Fruit fly (Drosophila melanogaster) whole organism, embryonic: Measurements from ENCODE around the gene CG31525.

ENCODE experiments used
- Bdp1 ChIP-seq: fragments of 200-800 bp; sonication (Bioruptor generic); optimal IDR thresholded peaks from 3 replicates; lab custom pipeline; 2016; ENCODE audit warnings: missing biosample characterization, missing genetic modification characterization
- Bgb ChIP-seq: fragments of 200-800 bp; sonication (Bioruptor generic); IDR thresholded peaks from 2 replicates; pipeline ENCODE4 v1.3.6; 2022; ENCODE audit warnings: missing biosample characterization, missing genetic modification characterization; ENCODE audit not compliant: partially characterized antibody
- CG12104 ChIP-seq: fragments of 200-800 bp; sonication (Bioruptor generic); optimal IDR thresholded peaks from 3 replicates; lab custom pipeline; 2016; ENCODE audit warnings: missing biosample characterization, missing genetic modification characterization
- CG1602 ChIP-seq: fragments of 200-800 bp; sonication (Bioruptor generic); optimal IDR thresholded peaks from 3 replicates; lab custom pipeline; 2016; ENCODE audit warnings: missing biosample characterization, missing genetic modification characterization
- CG1603 ChIP-seq: fragments of 200-800 bp; sonication (Bioruptor generic); optimal IDR thresholded peaks from 2 replicates; lab custom pipeline; 2019; ENCODE audit warnings: missing biosample characterization, mild to moderate bottlenecking, missing genetic modification characterization, moderate library complexity
- CG16863 ChIP-seq: fragments of 200-800 bp; sonication (Bioruptor generic); optimal IDR thresholded peaks from 3 replicates; lab custom pipeline; 2016; ENCODE audit warnings: missing biosample characterization, missing genetic modification characterization
- CG17328 ChIP-seq: fragments of 200-800 bp; sonication (Bioruptor generic); IDR thresholded peaks from 2 replicates; pipeline ENCODE4 v1.3.6; 2022; ENCODE audit warnings: missing biosample characterization, missing genetic modification characterization
- CG17612 ChIP-seq: fragments of 200-800 bp; sonication (Bioruptor generic); IDR thresholded peaks from 2 replicates; pipeline ENCODE4 v1.3.6; 2022; ENCODE audit warnings: missing biosample characterization, missing genetic modification characterization
- CG2202 ChIP-seq: fragments of 200-800 bp; sonication (Bioruptor generic); optimal IDR thresholded peaks from 2 replicates; lab custom pipeline; 2018; ENCODE audit warnings: missing biosample characterization, mild to moderate bottlenecking, missing genetic modification characterization
- CG30431 ChIP-seq: fragments of 200-800 bp; sonication (Bioruptor generic); optimal IDR thresholded peaks from 2 replicates; lab custom pipeline; 2017; ENCODE audit warnings: missing biosample characterization, missing genetic modification characterization
- CG3163 ChIP-seq: fragments of 200-800 bp; sonication (Bioruptor generic); optimal IDR thresholded peaks from 3 replicates; lab custom pipeline; 2016; ENCODE audit warnings: missing biosample characterization, missing genetic modification characterization
- CG32532 ChIP-seq: fragments of 200-800 bp; sonication (Bioruptor generic); IDR thresholded peaks from 2 replicates; pipeline ENCODE4 v1.3.6; 2022; ENCODE audit warnings: missing biosample characterization, missing genetic modification characterization
- CG3407 ChIP-seq: fragments of 200-800 bp; sonication (Bioruptor generic); optimal IDR thresholded peaks from 2 replicates; lab custom pipeline; 2018; ENCODE audit warnings: missing biosample characterization, mild to moderate bottlenecking, missing genetic modification characterization
- CG3995 ChIP-seq: fragments of 200-800 bp; sonication (Bioruptor generic); optimal IDR thresholded peaks from 3 replicates; lab custom pipeline; 2016; ENCODE audit warnings: missing biosample characterization, missing genetic modification characterization
- CG7372 ChIP-seq: fragments of 200-800 bp; sonication (Bioruptor generic); IDR thresholded peaks from 2 replicates; pipeline ENCODE4 v1.3.6; 2022; ENCODE audit warnings: missing biosample characterization, missing genetic modification characterization
- CTCF ChIP-seq: fragments of 200-800 bp; sonication (Bioruptor generic); optimal IDR thresholded peaks from 2 replicates; lab custom pipeline; 2017; ENCODE audit warnings: missing biosample characterization, mild to moderate bottlenecking, missing genetic modification characterization, moderate library complexity
- CoRest ChIP-seq: fragments of 200-800 bp; sonication (Bioruptor generic); optimal IDR thresholded peaks from 3 replicates; lab custom pipeline; 2018; ENCODE audit warnings: missing biosample characterization, mild to moderate bottlenecking, missing genetic modification characterization, moderate library complexity
- Doc2 ChIP-seq: fragments of 200-800 bp; sonication (Bioruptor generic); IDR thresholded peaks from 2 replicates; pipeline ENCODE4 v1.3.6; 2022; ENCODE audit warnings: missing biosample characterization, missing genetic modification characterization
- GATAe ChIP-seq: fragments of 200-800 bp; sonication (Bioruptor generic); conservative IDR thresholded peaks from 2 replicates; pipeline ENCODE4 v1.3.6; 2022; ENCODE audit warnings: missing biosample characterization, missing genetic modification characterization
- H15 ChIP-seq: fragments of 200-800 bp; sonication (Bioruptor generic); IDR thresholded peaks from 3 replicates; pipeline ENCODE4 v1.3.6; 2022; ENCODE audit warnings: missing biosample characterization, missing genetic modification characterization
- Hand ChIP-seq: fragments of 200-800 bp; sonication (Bioruptor generic); optimal IDR thresholded peaks from 2 replicates; lab custom pipeline; 2017; ENCODE audit warnings: mild to moderate bottlenecking, missing biosample characterization, missing genetic modification reagents, missing genetic modification characterization
- Hmr ChIP-seq: fragments of 200-800 bp; sonication (Bioruptor generic); optimal IDR thresholded peaks from 3 replicates; lab custom pipeline; 2017; ENCODE audit warnings: mild to moderate bottlenecking, missing biosample characterization, missing genetic modification reagents, missing genetic modification characterization
- Jarid2 ChIP-seq: fragments of 200-800 bp; sonication (Bioruptor generic); optimal IDR thresholded peaks from 3 replicates; lab custom pipeline; 2017; ENCODE audit warnings: mild to moderate bottlenecking, missing biosample characterization, missing genetic modification reagents, missing genetic modification characterization
- Lhr ChIP-seq: fragments of 200-800 bp; sonication (Bioruptor generic); optimal IDR thresholded peaks from 3 replicates; lab custom pipeline; 2017; ENCODE audit warnings: mild to moderate bottlenecking, missing biosample characterization, missing genetic modification reagents, missing genetic modification characterization
- Meics ChIP-seq: fragments of 200-800 bp; sonication (Bioruptor generic); optimal IDR thresholded peaks from 2 replicates; lab custom pipeline; 2017; ENCODE audit warnings: missing biosample characterization, mild to moderate bottlenecking, missing genetic modification characterization
- Nf-YA ChIP-seq: fragments of 200-800 bp; sonication (Bioruptor generic); IDR thresholded peaks from 2 replicates; pipeline ENCODE4 v1.3.6; 2022; ENCODE audit warnings: missing biosample characterization, missing genetic modification characterization
- NfI ChIP-seq: fragments of 200-800 bp; sonication (Bioruptor generic); optimal IDR thresholded peaks from 3 replicates; lab custom pipeline; 2018; ENCODE audit warnings: missing biosample characterization, mild to moderate bottlenecking, missing genetic modification characterization, moderate library complexity
- Rfx ChIP-seq: fragments of 200-800 bp; sonication (Bioruptor generic); IDR thresholded peaks from 2 replicates; pipeline ENCODE4 v1.3.6; 2022; ENCODE audit warnings: missing biosample characterization, missing genetic modification characterization
- TFAM ChIP-seq: fragments of 200-800 bp; sonication (Bioruptor generic); optimal IDR thresholded peaks from 2 replicates; lab custom pipeline; 2017; ENCODE audit warnings: missing biosample characterization, missing genetic modification characterization, inconsistent platforms
- Vsx1 ChIP-seq: fragments of 200-800 bp; sonication (Bioruptor generic); optimal IDR thresholded peaks from 2 replicates; lab custom pipeline; 2017; ENCODE audit warnings: missing biosample characterization, mild to moderate bottlenecking, missing genetic modification characterization, missing genetic modification reagents
- Xrp1 ChIP-seq: fragments of 200-800 bp; sonication (Bioruptor generic); IDR thresholded peaks from 2 replicates; pipeline ENCODE4 v1.3.6; 2022; ENCODE audit warnings: missing biosample characterization, missing genetic modification characterization
- az2 ChIP-seq: fragments of 200-800 bp; sonication (Bioruptor generic); optimal IDR thresholded peaks from 3 replicates; lab custom pipeline; 2016; ENCODE audit warnings: missing biosample characterization, missing genetic modification characterization
- cato ChIP-seq: fragments of 200-800 bp; sonication (Bioruptor generic); optimal IDR thresholded peaks from 2 replicates; lab custom pipeline; 2016; ENCODE audit warnings: missing biosample characterization, missing genetic modification characterization, borderline replicate concordance
- ci ChIP-seq: fragments of 200-800 bp; sonication (Bioruptor generic); IDR thresholded peaks from 3 replicates; pipeline ENCODE4 v1.3.6; 2022; ENCODE audit warnings: missing biosample characterization, missing genetic modification characterization
- corto ChIP-seq: fragments of 200-800 bp; sonication (Bioruptor generic); optimal IDR thresholded peaks from 2 replicates; lab custom pipeline; 2016; ENCODE audit warnings: missing biosample characterization, mild to moderate bottlenecking, missing genetic modification characterization, moderate library complexity
- da ChIP-seq: fragments of 200-800 bp; sonication (Bioruptor generic); optimal IDR thresholded peaks from 2 replicates; lab custom pipeline; 2016; ENCODE audit warnings: missing biosample characterization, missing genetic modification characterization
- exex ChIP-seq: fragments of 200-800 bp; sonication (Bioruptor generic); optimal IDR thresholded peaks from 4 replicates; lab custom pipeline; 2018; ENCODE audit warnings: missing biosample characterization, mild to moderate bottlenecking, missing genetic modification characterization, moderate library complexity
- fu2 ChIP-seq: fragments of 200-800 bp; sonication (Bioruptor generic); optimal IDR thresholded peaks from 2 replicates; lab custom pipeline; 2016; ENCODE audit warnings: missing biosample characterization, missing genetic modification characterization
- gfzf ChIP-seq: fragments of 200-800 bp; sonication (Bioruptor generic); optimal IDR thresholded peaks from 2 replicates; lab custom pipeline; 2016; ENCODE audit warnings: missing biosample characterization, mild to moderate bottlenecking, missing genetic modification characterization, moderate library complexity
- hb ChIP-seq: fragments of 200-800 bp; sonication (Bioruptor generic); IDR thresholded peaks from 3 replicates; pipeline ENCODE4 v1.3.6; 2022; ENCODE audit warnings: missing biosample characterization, missing genetic modification characterization; ENCODE audit not compliant: partially characterized antibody
- her ChIP-seq: fragments of 200-800 bp; sonication (Bioruptor generic); optimal IDR thresholded peaks from 2 replicates; lab custom pipeline; 2016; ENCODE audit warnings: missing biosample characterization, missing genetic modification characterization
- hkb ChIP-seq, 2 experiments: fragments of 200-800 bp in 1 of 2; fragments of >200 bp in 1 of 2; sonication (Bioruptor generic) in 1 of 2; IDR thresholded peaks in 1 of 2; optimal IDR thresholded peaks in 1 of 2; 2 replicates each; pipeline versions ENCODE4 v1.3.6 to Lab custom; 2017 to 2022; ENCODE audit warnings: missing biosample characterization in 1 of 2, missing genetic modification characterization in 1 of 2
- ken ChIP-seq: fragments of 200-800 bp; sonication (Bioruptor generic); IDR thresholded peaks from 3 replicates; pipeline ENCODE4 v1.3.6; 2022; ENCODE audit warnings: missing biosample characterization, missing genetic modification characterization
- kni ChIP-seq: fragments of 200-800 bp; sonication (Bioruptor generic); optimal IDR thresholded peaks from 3 replicates; lab custom pipeline; 2017; ENCODE audit warnings: mild to moderate bottlenecking, missing biosample characterization, missing genetic modification reagents, missing genetic modification characterization
- lbe ChIP-seq: fragments of 200-800 bp; sonication (Bioruptor generic); optimal IDR thresholded peaks from 2 replicates; lab custom pipeline; 2016; ENCODE audit warnings: missing biosample characterization, mild to moderate bottlenecking, missing genetic modification characterization
- oc ChIP-seq: fragments of 200-800 bp; sonication (Bioruptor generic); optimal IDR thresholded peaks from 2 replicates; lab custom pipeline; 2018; ENCODE audit warnings: missing biosample characterization, mild to moderate bottlenecking, missing genetic modification characterization, moderate library complexity
- ranshi ChIP-seq: fragments of 200-800 bp; sonication (Bioruptor generic); IDR thresholded peaks from 2 replicates; pipeline ENCODE4 v1.3.6; 2022; ENCODE audit warnings: missing biosample characterization, missing genetic modification characterization
- tap ChIP-seq: fragments of 200-800 bp; optimal IDR thresholded peaks from 3 replicates; lab custom pipeline; 2019; ENCODE audit warnings: missing biosample characterization, mild to moderate bottlenecking, missing genetic modification characterization, moderate library complexity
- tgo ChIP-seq: fragments of 200-800 bp; sonication (Bioruptor generic); IDR thresholded peaks from 3 replicates; pipeline ENCODE4 v1.3.6; 2022; ENCODE audit warnings: missing biosample characterization, missing genetic modification characterization
- tin ChIP-seq: fragments of 200-800 bp; sonication (Bioruptor generic); optimal IDR thresholded peaks from 3 replicates; lab custom pipeline; 2016; ENCODE audit warnings: missing biosample characterization, missing genetic modification characterization
- yki ChIP-seq: fragments of >200 bp; optimal IDR thresholded peaks from 3 replicates; lab custom pipeline; 2018

The CG31525 gene

dm6 chr3R:4471047-4471751 is 44.4 kb downstream of the CG31525 start:
- TF ChIP-seq hb (GFP tag; lab: Robert Waterston, UW) (no peak), CG30431 (no peak), Hand (GFP tag; lab: Kevin White, UChicago) (peak; percentile 2), CG17328 (GFP tag; lab: Robert Waterston, UW) (0 out of 2 replicates have a peak, but pooled peaks have one; percentile 11), Meics (GFP tag; lab: Kevin White, UChicago) (no peak), tap (tag; lab: Kevin White, UChicago) (no peak), Nf-YA (GFP tag; lab: Robert Waterston, UW) (no peak), Jarid2 (GFP tag; lab: Kevin White, UChicago) (peak; percentile 44), kni (GFP tag; lab: Kevin White, UChicago) (peak; percentile 70), ranshi (GFP tag; lab: Robert Waterston, UW) (no peak), Rfx (GFP tag; lab: Robert Waterston, UW) (no peak), lbe (GFP tag; lab: Kevin White, UChicago) (no peak), GATAe (GFP tag; lab: Robert Waterston, UW) (peak; percentile 87), hkb (optimal IDR thresholded peaks at IDR 0.05; lab: Kevin White, UChicago) (no peak), hkb (GFP tag; IDR thresholded peaks at IDR 0.05; lab: Robert Waterston, UW) (no peak; the same call in 1 of the 2 replicates), tin (GFP tag; lab: Kevin White, UChicago) (no peak), CG2202 (tag; lab: Kevin White, UChicago) (no peak), az2 (no peak), ci (GFP tag; lab: Robert Waterston, UW) (peak; percentile 57; the same call in 2 of the 3 replicates), oc (tag; lab: Kevin White, UChicago) (peak; percentile 5), CG32532 (GFP tag; lab: Robert Waterston, UW) (no peak), CG1603 (tag; lab: Kevin White, UChicago) (no peak), CG3407 (GFP tag; lab: Kevin White, UChicago) (no peak), exex (peak; percentile 94), TFAM (no peak), gfzf (GFP tag; lab: Kevin White, UChicago) (no peak), CG3995 (GFP tag; lab: Kevin White, UChicago) (no peak), Bdp1 (GFP tag; lab: Kevin White, UChicago) (no peak), CG16863 (GFP tag; lab: Kevin White, UChicago) (no peak), CTCF (GFP tag; lab: Kevin White, UChicago) (no peak), Hmr (GFP tag; lab: Kevin White, UChicago) (peak; percentile 28), corto (GFP tag; lab: Kevin White, UChicago) (no peak), CoRest (tag; lab: Kevin White, UChicago) (no peak), Vsx1 (GFP tag; lab: Kevin White, UChicago) (peak; percentile 40), H15 (GFP tag; lab: Robert Waterston, UW) (no peak), Lhr (no peak), da (no peak), NfI (GFP tag; lab: Kevin White, UChicago) (no peak), Bgb (GFP tag; lab: Robert Waterston, UW) (0 out of 2 replicates have a peak, but pooled peaks have one; percentile 28), tgo (GFP tag; lab: Robert Waterston, UW) (no peak; the same call in 2 of the 3 replicates), CG3163 (GFP tag; lab: Kevin White, UChicago) (peak; percentile 34), ken (GFP tag; lab: Robert Waterston, UW) (no peak), fu2 (GFP tag; lab: Kevin White, UChicago) (no peak), yki (lab: Kevin White, UChicago) (no peak), CG1602 (GFP tag; lab: Kevin White, UChicago) (no peak), Xrp1 (no peak), CG17612 (no peak), CG12104 (GFP tag; lab: Kevin White, UChicago) (no peak), Doc2 (GFP tag; lab: Robert Waterston, UW) (no peak), CG7372 (GFP tag; lab: Robert Waterston, UW) (no peak), her (GFP tag; lab: Kevin White, UChicago) (no peak), cato (GFP tag; lab: Kevin White, UChicago) (no peak)
